Worm (Caenorhabditis elegans) whole organism, midembryonic: Measurements from ENCODE around the gene C54D10.3.

ENCODE experiments used
- T22C8.4 ChIP-seq: fragments of 200-800 bp; sonication (Bioruptor generic); IDR thresholded peaks from 2 replicates; pipeline ENCODE4 v1.3.6; 2022; ENCODE audit warnings: missing genetic modification characterization, missing compliant biosample characterization
- cog-1 ChIP-seq: sonication (generic microtip); optimal IDR thresholded peaks from 2 replicates; lab custom pipeline; 2016; ENCODE audit warnings: missing genetic modification characterization, missing compliant biosample characterization
- flt-1 ChIP-seq: fragments of 200-800 bp; sonication (Bioruptor generic); IDR thresholded peaks from 2 replicates; pipeline ENCODE4 v1.3.6; 2022; ENCODE audit warnings: missing genetic modification characterization, missing compliant biosample characterization
- klf-2 ChIP-seq: fragments of 200-800 bp; sonication (Bioruptor generic); conservative IDR thresholded peaks from 2 replicates; pipeline ENCODE4 v1.3.6; 2022; ENCODE audit warnings: missing genetic modification reagents, missing genetic modification characterization, missing compliant biosample characterization
- med-1 ChIP-seq: sonication (generic microtip); optimal IDR thresholded peaks from 2 replicates; lab custom pipeline; 2017; ENCODE audit warnings: missing genetic modification characterization, mild to moderate bottlenecking, missing compliant biosample characterization, antibody characterized with exemption, missing genetic modification reagents; ENCODE audit not compliant: insufficient read depth
- ref-1 ChIP-seq: fragments of 200-800 bp; sonication (Bioruptor generic); conservative IDR thresholded peaks from 2 replicates; pipeline ENCODE4 v1.3.6; 2022; ENCODE audit warnings: missing genetic modification reagents, missing genetic modification characterization, missing compliant biosample characterization
- tab-1 ChIP-seq: fragments of 200-800 bp; sonication (Bioruptor generic); IDR thresholded peaks from 2 replicates; pipeline ENCODE4 v1.3.6; 2022; ENCODE audit warnings: missing genetic modification characterization, missing compliant biosample characterization
- ztf-23 ChIP-seq: fragments of 200-800 bp; sonication (Bioruptor generic); IDR thresholded peaks from 2 replicates; pipeline ENCODE4 v1.3.6; 2022; ENCODE audit warnings: missing genetic modification reagents, missing genetic modification characterization, missing compliant biosample characterization
- ztf-29 ChIP-seq: fragments of 200-800 bp; sonication (Bioruptor generic); IDR thresholded peaks from 2 replicates; pipeline ENCODE4 v1.3.6; 2022; ENCODE audit warnings: missing genetic modification reagents, missing genetic modification characterization, missing compliant biosample characterization

C54D10.3 gene

DNA sequence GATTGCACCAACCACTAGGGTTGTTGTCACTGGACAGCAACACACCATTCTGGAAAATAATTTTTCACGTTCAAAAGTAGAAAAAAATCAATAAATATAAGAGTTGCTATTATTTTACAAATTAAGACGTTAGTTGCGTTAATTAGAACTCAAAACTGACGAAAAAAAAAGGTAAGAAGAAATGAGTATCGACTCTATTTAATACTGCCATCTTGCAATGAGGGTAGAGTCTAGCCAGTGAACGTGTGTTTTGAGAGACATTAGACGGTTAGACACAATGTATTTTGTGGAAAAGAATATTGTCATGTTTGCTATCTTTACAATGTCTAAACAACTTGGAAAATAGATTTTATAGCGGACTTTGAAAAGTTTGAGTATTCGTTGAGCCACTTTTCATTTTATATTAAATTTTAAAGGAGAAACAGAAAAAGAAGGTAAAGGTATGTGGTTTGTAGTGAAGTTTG, 4.7 kb upstream of the C54D10.3 start, which contains the start of gene cdr-6:
Gene cdr-6 (minus strand): TSS at position 51 of the 464 bp plus-strand sequence.
- TF ChIP-seq ztf-23 (GFP tag; lab: Robert Waterston, UW) = no peak
- no peak for TF ChIP-seq ref-1
- TF ChIP-seq klf-2 (GFP tag; lab: Robert Waterston, UW) = no peak
- no peak for TF ChIP-seq ztf-29 (GFP tag; lab: Robert Waterston, UW)
- TF ChIP-seq flt-1 = no peak
- TF ChIP-seq med-1 (GFP tag; lab: Kevin White, UChicago) = no peak
- TF ChIP-seq T22C8.4 (GFP tag; lab: Robert Waterston, UW) = no peak
- TF ChIP-seq cog-1 (tag; lab: Kevin White, UChicago) = no peak
- no peak for TF ChIP-seq tab-1

DNA sequence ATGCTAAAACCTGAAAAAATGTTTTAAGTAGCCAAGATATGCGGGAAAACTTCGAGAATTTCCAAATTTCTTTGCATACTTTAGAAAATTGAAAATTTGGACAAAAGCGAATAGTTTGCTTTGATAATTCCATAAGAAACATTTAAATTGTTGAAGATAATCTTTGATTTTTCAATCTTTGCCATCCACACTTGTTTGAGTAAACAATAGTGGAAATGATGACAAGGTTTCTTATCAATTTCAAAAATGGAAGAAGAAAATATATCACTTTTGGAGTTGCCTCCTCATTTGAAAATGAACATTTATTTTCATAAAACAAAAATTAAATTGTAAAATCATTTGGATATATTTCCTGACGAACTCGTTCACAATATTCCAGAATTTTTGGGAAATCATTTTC, 4.0 kb upstream of the C54D10.3 start:
- TF ChIP-seq tab-1 = no peak
- TF ChIP-seq ztf-29 (GFP tag; lab: Robert Waterston, UW) = no peak
- TF ChIP-seq cog-1 (tag; lab: Kevin White, UChicago) = no peak
- no peak for TF ChIP-seq klf-2 (GFP tag; lab: Robert Waterston, UW)
- no peak for TF ChIP-seq T22C8.4 (GFP tag; lab: Robert Waterston, UW)
- no peak for TF ChIP-seq med-1 (GFP tag; lab: Kevin White, UChicago)
- TF ChIP-seq flt-1 = no peak
- no peak for TF ChIP-seq ztf-23 (GFP tag; lab: Robert Waterston, UW)
- TF ChIP-seq ref-1 = no peak

DNA sequence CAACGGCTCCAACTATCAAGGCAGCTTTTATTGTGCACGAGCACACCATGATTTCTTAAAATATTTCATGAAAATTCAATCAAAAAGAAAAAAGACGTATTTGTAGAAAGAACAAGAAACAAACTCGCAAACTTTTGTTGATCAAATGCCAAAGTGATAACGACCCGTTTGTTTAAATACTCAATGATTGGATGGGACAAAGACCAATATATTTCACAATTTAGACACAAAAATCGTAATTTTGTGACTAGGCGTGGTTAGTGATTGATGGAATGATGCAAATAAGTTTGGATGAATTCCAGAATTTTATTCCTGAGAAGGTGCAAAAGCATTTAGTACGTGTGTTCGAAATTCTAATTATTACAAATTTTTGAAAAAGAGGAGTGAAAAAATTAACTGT, 2.7 kb upstream of the C54D10.3 start, which contains the start of gene cdr-2:
Gene cdr-2 (minus strand): TSS at position 54 of the 400 bp plus-strand sequence.
- TF ChIP-seq T22C8.4 (GFP tag; lab: Robert Waterston, UW) (no peak), med-1 (GFP tag; lab: Kevin White, UChicago) (no peak), ref-1 (no peak), klf-2 (GFP tag; lab: Robert Waterston, UW) (no peak), ztf-29 (GFP tag; lab: Robert Waterston, UW) (no peak), ztf-23 (GFP tag; lab: Robert Waterston, UW) (no peak), tab-1 (no peak), cog-1 (tag; lab: Kevin White, UChicago) (no peak), flt-1 (no peak)

DNA sequence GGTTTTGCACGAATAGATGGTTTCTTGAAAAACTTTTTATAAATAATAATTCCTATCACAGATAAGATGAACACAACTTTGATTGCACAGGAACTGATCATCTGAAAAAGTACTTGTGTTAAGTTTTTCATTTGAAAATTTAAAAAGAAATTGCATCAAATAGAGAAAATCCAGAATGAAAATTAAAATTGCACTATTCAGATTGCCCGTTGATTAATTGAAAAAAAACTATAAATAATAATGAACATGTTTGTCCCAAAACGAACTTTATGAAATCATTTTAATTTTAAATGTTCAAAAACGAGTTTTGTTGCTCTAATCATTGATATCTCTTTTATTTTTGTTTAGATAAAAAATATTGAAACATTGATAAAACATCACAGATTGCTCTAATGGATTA, 1.1 kb upstream of the C54D10.3 start, which contains the start of gene cdr-3:
Gene cdr-3 (minus strand): TSS at position 101 of the 400 bp plus-strand sequence.
- TF ChIP-seq cog-1 (tag; lab: Kevin White, UChicago) = no peak
- TF ChIP-seq ref-1 = no peak
- no peak for TF ChIP-seq ztf-23 (GFP tag; lab: Robert Waterston, UW)
- no peak for TF ChIP-seq klf-2 (GFP tag; lab: Robert Waterston, UW)
- TF ChIP-seq tab-1 = no peak
- TF ChIP-seq ztf-29 (GFP tag; lab: Robert Waterston, UW) = no peak
- TF ChIP-seq med-1 (GFP tag; lab: Kevin White, UChicago) = no peak
- TF ChIP-seq flt-1 = no peak
- TF ChIP-seq T22C8.4 (GFP tag; lab: Robert Waterston, UW) = no peak

DNA sequence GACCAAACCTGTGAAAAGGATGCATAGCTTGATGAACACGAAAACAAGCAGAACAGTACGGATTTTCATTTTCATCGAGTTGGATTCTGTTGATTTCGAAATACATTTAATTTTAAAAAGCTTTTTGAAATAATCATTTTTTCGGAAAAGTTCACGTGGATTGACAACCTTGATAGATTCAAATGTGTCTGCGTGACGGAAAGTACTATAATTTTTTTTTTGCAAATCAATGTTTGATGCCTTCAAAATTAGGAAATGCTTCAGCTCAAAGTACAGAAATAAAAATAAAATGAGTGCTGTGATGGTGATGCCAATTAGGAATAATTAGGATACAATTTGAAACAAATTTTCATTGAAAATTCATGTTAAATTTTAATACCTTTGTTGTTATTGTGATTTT, 2.5 kb downstream of the C54D10.3 start, which contains the start of gene C54D10.4:
Gene C54D10.4 (minus strand): TSS at position 101 of the 400 bp plus-strand sequence.
- TF ChIP-seq cog-1 (tag; lab: Kevin White, UChicago) (no peak), T22C8.4 (GFP tag; lab: Robert Waterston, UW) (no peak), ztf-23 (GFP tag; lab: Robert Waterston, UW) (no peak), med-1 (GFP tag; lab: Kevin White, UChicago) (no peak), ztf-29 (GFP tag; lab: Robert Waterston, UW) (no peak), flt-1 (no peak)

DNA sequence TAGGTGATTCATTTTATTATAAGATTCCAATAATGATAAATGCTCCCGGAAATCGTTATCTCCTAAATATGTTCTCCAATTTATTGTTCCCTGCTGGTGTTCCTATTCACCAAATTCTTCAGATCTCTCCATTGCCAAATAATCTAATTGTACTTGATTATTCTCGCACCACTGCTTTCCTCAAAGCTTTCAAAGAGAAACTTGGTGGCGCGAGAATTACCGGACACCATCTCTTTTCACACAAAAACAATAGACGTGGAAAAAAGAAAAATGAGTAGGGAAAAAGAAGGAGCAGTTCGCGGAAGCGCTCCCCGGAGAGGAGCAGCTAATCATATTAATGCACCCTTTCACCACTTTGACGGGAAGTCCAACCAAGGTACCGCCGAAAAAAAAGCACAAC, 3.0 kb downstream of the C54D10.3 start:
- TF ChIP-seq klf-2 (GFP tag; lab: Robert Waterston, UW) = no peak
- no peak for TF ChIP-seq flt-1
- TF ChIP-seq cog-1 (tag; lab: Kevin White, UChicago) = no peak
- TF ChIP-seq ztf-23 (GFP tag; lab: Robert Waterston, UW) = no peak
- no peak for TF ChIP-seq med-1 (GFP tag; lab: Kevin White, UChicago)
- TF ChIP-seq T22C8.4 (GFP tag; lab: Robert Waterston, UW) = no peak
- TF ChIP-seq ref-1 = no peak
- TF ChIP-seq ztf-29 (GFP tag; lab: Robert Waterston, UW) = no peak
- TF ChIP-seq tab-1 = no peak

DNA sequence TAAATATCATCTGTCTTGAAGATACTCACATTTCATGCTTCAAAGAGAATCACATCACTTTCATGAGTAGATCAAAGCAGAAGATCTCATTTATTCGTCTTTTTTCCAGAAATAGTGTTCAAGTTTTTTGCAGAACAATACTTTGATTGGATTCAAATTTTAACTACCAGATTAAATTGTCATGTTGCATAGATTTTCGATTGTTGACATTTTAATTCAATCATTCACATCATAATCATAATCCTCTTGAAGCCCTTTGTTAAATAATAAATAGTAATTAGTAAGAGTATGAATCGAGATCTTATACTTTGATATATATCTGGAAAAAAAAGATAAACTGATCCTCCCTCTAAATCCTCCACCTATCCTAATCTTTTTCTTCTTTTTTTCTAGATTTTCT, 9.4 kb downstream of the C54D10.3 start:
- no peak for TF ChIP-seq klf-2 (GFP tag; lab: Robert Waterston, UW)
- TF ChIP-seq tab-1 = no peak
- no peak for TF ChIP-seq ref-1
- no peak for TF ChIP-seq T22C8.4 (GFP tag; lab: Robert Waterston, UW)
- no peak for TF ChIP-seq flt-1
- no peak for TF ChIP-seq med-1 (GFP tag; lab: Kevin White, UChicago)
- TF ChIP-seq ztf-29 (GFP tag; lab: Robert Waterston, UW) = no peak
- no peak for TF ChIP-seq cog-1 (tag; lab: Kevin White, UChicago)
- TF ChIP-seq ztf-23 (GFP tag; lab: Robert Waterston, UW) = no peak

DNA sequence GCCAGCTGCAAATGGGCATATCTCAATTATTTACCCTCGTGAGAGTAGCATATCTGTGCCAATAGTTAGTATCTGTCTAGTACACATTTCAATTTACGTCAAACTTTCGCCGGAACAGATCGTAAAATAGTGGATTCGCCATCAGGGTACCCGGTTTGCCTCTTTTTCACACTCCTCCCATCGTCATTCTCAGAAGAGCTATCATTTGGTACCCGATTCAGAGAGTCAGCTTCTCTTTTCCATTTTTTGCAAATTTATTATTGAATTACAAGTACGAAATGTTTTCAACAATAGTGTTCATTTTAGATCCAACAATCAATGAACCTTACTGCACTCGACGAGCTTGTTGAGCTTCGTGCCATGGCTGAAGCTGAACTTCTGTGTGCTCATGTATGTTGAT, 10.6 kb downstream of the C54D10.3 start, which contains the start of gene C54D10.5:
Gene C54D10.5 (plus strand): TSS at position 301 of the 400 bp plus-strand sequence.
- TF ChIP-seq tab-1 (no peak), med-1 (GFP tag; lab: Kevin White, UChicago) (no peak), flt-1 (no peak)

DNA sequence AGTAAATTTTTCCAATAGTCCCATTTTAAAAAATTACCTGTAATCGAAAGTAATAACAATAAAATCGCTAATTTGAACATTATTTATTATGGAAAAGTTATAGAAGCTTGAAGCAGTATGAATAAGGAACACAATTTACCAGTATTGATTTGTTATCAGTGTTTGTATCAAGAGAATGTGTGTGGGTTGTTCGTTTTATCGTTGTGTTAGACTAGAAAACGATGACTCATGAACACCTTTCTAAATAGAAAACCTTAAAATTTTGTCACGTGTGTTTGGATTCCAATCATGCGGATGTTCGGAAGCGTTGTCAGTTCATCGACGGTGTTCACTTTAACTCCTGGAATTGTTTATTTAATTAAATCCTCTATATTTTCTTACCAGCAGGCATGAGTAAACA, 13.7 kb downstream of the C54D10.3 start, which contains the start of gene C54D10.13:
Gene C54D10.13 (minus strand): TSS at position 179 of the 400 bp plus-strand sequence.
- no peak for TF ChIP-seq ref-1
- no peak for TF ChIP-seq ztf-23 (GFP tag; lab: Robert Waterston, UW)
- no peak for TF ChIP-seq ztf-29 (GFP tag; lab: Robert Waterston, UW)
- TF ChIP-seq flt-1 = no peak
- TF ChIP-seq tab-1 = no peak
- TF ChIP-seq med-1 (GFP tag; lab: Kevin White, UChicago) = no peak
- no peak for TF ChIP-seq T22C8.4 (GFP tag; lab: Robert Waterston, UW)
- no peak for TF ChIP-seq cog-1 (tag; lab: Kevin White, UChicago)
- TF ChIP-seq klf-2 (GFP tag; lab: Robert Waterston, UW) = no peak
